Worm (Caenorhabditis elegans): ENCODE results near the gene sri-4.

Gene sri-4

DNA sequence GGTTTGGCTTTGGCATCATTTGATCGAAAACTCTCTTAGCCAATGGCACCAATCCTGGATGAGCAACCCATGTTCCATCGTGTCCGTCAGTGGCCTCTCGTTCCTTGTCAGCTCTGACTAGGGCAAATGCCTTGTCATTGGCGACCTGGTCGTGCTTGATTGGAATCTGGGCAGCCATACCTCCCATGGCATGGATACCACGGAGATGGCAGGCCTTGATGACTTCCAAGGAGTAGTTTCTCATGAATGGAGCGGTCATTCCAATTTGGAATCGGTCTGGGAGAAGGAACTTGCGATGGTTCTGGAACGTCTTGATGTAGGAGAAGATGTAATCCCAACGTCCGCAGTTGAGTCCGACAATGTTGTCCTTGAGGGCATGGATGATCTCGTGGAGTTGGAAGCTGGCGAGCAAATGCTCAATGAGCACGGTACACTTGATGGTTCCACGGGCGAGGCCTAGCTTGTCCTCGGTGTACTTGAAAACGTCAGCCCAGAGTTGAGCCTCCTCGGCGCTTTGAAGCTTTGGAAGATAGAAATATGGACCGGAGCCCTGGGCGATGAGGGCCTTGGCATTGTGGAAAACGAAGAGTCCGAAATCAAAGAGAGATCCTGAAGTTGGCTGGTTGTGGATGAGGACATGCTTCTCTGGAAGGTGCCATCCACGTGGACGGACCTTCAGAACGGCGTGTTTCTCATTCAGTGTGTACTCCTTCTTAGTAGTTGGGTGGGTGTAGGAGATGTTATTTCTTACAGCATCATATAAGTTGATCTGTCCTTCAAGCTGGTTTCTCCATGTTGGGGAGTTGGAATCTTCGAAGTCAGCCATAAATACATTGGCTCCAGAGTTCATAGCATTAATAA, 23.0 kb upstream of the sri-4 start (continued):
- no peak for TF ChIP-seq dpl-1 (GFP tag; optimal IDR thresholded peaks at IDR 0.05)
- no peak for TF ChIP-seq zip-4 (GFP tag; optimal IDR thresholded peaks at IDR 0.05)
- TF ChIP-seq fkh-4 (tag; optimal IDR thresholded peaks at IDR 0.05; ENCODE audit: borderline replicate concordance): no peak
- no peak for TF ChIP-seq ztf-11 (tag; optimal IDR thresholded peaks at IDR 0.05)
- no peak for TF ChIP-seq lin-14 (GFP tag; optimal IDR thresholded peaks at IDR 0.05)

DNA sequence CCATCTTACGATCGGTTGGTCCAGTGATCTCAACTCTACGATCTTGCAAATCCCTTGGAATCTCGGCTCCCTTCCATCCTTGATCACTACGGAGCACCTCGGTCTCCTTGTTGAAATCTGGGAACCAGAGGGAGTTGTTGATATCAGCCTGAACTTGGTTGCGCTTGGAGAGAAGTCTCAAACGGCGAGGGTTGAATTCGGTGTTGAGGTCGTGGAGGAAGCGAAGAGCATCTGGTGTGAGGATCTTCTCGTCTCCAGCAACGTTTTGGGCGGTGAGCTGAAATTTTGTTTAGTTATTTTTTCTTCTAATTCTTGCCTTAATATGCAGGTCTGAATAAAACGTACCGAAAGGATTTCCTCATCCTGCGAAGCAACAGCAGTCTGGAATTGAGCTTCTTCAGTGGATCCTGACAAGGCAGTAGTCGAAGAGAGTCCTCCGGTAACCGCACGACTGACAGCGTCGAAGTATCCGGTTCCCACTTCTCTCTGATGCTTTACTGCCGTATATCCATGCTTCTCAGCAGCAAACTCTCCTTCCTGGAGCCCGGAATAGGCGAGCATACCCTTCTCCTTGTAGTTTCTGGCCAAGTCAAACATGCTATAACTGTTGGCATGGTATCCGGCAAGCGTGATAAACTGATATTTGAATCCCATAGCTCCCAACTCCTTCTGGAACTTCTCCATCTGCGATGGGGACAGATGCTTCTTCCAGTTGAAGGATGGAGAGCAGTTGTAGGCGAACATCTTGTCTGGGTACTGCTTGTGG, 22.2 kb upstream of the sri-4 start:
- TF ChIP-seq hpl-2 (GFP tag; optimal IDR thresholded peaks at IDR 0.05) (no peak), egl-27 (tag; optimal IDR thresholded peaks at IDR 0.05) (no peak), ama-1 (optimal IDR thresholded peaks at IDR 0.05) (peak; percentile 66), pax-3 (tag; optimal IDR thresholded peaks at IDR 0.05) (no peak), ceh-90 (tag; optimal IDR thresholded peaks at IDR 0.05) (no peak), mef-2 (tag; optimal IDR thresholded peaks at IDR 0.05) (no peak), hlh-4 (tag; optimal IDR thresholded peaks at IDR 0.05) (no peak), egl-13 (tag; optimal IDR thresholded peaks at IDR 0.05) (no peak), C04F5.9 (tag; optimal IDR thresholded peaks at IDR 0.05) (no peak), dpl-1 (GFP tag; optimal IDR thresholded peaks at IDR 0.05) (no peak), lir-3 (tag; optimal IDR thresholded peaks at IDR 0.05; ENCODE audit: poor library complexity) (peak; percentile 7), lin-15B (tag; optimal IDR thresholded peaks at IDR 0.05) (no peak), pqm-1 (tag; optimal IDR thresholded peaks at IDR 0.05) (no peak), isw-1 (GFP tag; IDR thresholded peaks at IDR 0.05) (no peak), nhr-11 (tag; optimal IDR thresholded peaks at IDR 0.05) (no peak), sup-37 (GFP tag; optimal IDR thresholded peaks at IDR 0.05) (no peak), dsc-1 (tag; optimal IDR thresholded peaks at IDR 0.05) (no peak), aha-1 (tag; optimal IDR thresholded peaks at IDR 0.05) (no peak), unc-130 (tag; optimal IDR thresholded peaks at IDR 0.05) (no peak), grh-1 (GFP tag; IDR thresholded peaks at IDR 0.05) (no peak), skn-1 (tag; optimal IDR thresholded peaks at IDR 0.05) (no peak), alr-1 (tag; optimal IDR thresholded peaks at IDR 0.05; ENCODE audit: borderline replicate concordance) (no peak), ceh-82 (tag; optimal IDR thresholded peaks at IDR 0.05) (no peak), efl-1 (optimal IDR thresholded peaks at IDR 0.05) (no peak), efl-1 (GFP tag; optimal IDR thresholded peaks at IDR 0.05 in 1 of 2) (peak in 1 of 2 experiments; percentile 82), rnt-1 (tag; optimal IDR thresholded peaks at IDR 0.05) (no peak), nhr-20 (tag; optimal IDR thresholded peaks at IDR 0.05) (no peak), aly-2 (tag; optimal IDR thresholded peaks at IDR 0.05) (peak; percentile 1), unc-86 (tag; optimal IDR thresholded peaks at IDR 0.05) (no peak), sox-4 (tag; optimal IDR thresholded peaks at IDR 0.05) (no peak), unc-98 (GFP tag; IDR thresholded peaks at IDR 0.05) (no peak), nhr-90 (tag; optimal IDR thresholded peaks at IDR 0.05; ENCODE audit: poor library complexity) (no peak), mep-1 (tag; optimal IDR thresholded peaks at IDR 0.05) (no peak), lin-35 (GFP tag; optimal IDR thresholded peaks at IDR 0.05) (peak in 1 of 2 experiments; percentile 58), pag-3 (tag; optimal IDR thresholded peaks at IDR 0.05; ENCODE audit: borderline replicate concordance, insufficient read depth) (no peak), mdl-1 (tag; optimal IDR thresholded peaks at IDR 0.05) (no peak), sptf-1 (tag; optimal IDR thresholded peaks at IDR 0.05) (no peak), C16A3.4 (tag; optimal IDR thresholded peaks at IDR 0.05) (no peak), ceh-88 (GFP tag; IDR thresholded peaks at IDR 0.05) (no peak), elt-3 (tag; optimal IDR thresholded peaks at IDR 0.05) (peak in 1 of 6 experiments; percentile 38), nhr-77 (tag; optimal IDR thresholded peaks at IDR 0.05) (no peak), nhr-84 (tag; optimal IDR thresholded peaks at IDR 0.05) (no peak), unc-30 (tag; optimal IDR thresholded peaks at IDR 0.05) (no peak), jun-1 (tag; optimal IDR thresholded peaks at IDR 0.05) (no peak)
